Fruit fly (Drosophila melanogaster): Measurements from ENCODE around the gene DopEcR.

DNA sequence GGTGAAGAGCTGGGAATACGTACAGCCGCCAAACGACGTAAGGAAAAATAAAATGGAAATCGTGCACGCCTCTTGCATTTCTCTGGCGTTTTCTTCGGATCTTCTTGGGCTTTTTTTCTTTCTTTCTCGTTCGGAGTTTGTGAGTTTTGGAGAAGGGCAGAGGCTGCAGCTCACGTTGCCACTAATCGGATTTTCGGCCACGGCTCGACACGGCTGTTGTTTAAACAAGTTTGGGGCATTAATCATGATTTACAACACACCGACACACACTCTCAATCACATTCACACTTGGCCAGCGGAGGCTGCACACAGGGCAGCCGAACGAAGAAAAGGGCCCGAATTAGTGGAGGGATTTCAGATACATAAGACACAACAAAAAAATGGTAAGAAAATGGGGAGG lies 16.2 kb upstream of the DopEcR start:
- TF ChIP-seq usp (GFP tag; optimal IDR thresholded peaks at IDR 0.05) (no peak), pan (optimal IDR thresholded peaks at IDR 0.05) (no peak), Dll (optimal IDR thresholded peaks at IDR 0.05) (no peak), psq (optimal IDR thresholded peaks at IDR 0.05) (no peak), CG8478 (optimal IDR thresholded peaks at IDR 0.05) (no peak), EcR (GFP tag; optimal IDR thresholded peaks at IDR 0.05) (no peak)
